Worm (Caenorhabditis elegans): Measurements from ENCODE around the gene msrp-5.

DNA sequence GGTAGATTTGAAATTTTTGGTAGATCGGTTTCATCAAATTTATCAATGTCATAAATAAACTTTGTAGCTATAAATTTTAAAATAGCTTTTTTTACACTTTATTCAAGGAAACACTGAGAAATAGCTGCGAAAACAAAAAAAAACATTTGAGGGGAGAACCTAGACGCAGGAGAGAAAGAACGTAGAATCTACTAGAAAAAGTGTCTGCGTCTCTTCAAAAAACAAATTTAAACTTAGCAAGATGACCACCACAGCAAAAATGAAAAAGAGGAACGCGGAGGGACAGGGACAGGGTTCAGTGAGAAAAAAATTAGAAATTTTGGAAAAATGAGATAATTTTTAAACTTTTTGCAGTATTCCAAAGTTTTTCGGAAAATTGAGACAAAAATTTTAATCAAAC, 32.3 kb downstream of the msrp-5 start:
- TF ChIP-seq ama-1 (optimal IDR thresholded peaks at IDR 0.05) (no peak), ceh-13 (GFP tag; optimal IDR thresholded peaks at IDR 0.05) (no peak), tbx-11 (GFP tag; IDR thresholded peaks at IDR 0.05) (no peak), hnd-1 (tag; optimal IDR thresholded peaks at IDR 0.05) (no peak), F13C5.2 (tag; optimal IDR thresholded peaks at IDR 0.05) (no peak), aly-1 (tag; optimal IDR thresholded peaks at IDR 0.05) (no peak), scrt-1 (GFP tag; IDR thresholded peaks at IDR 0.05) (no peak), hmbx-1 (tag; optimal IDR thresholded peaks at IDR 0.05) (no peak), hmg-4 (GFP tag; optimal IDR thresholded peaks at IDR 0.05) (no peak), tbx-37 (GFP tag; conservative IDR thresholded peaks at IDR 0.05) (no peak), B0310.2 (tag; optimal IDR thresholded peaks at IDR 0.05) (no peak)

Measured in whole organism, early embryonic.